Fruit fly (Drosophila melanogaster): ENCODE results near the gene Gcn2.

The Gcn2 gene

DNA sequence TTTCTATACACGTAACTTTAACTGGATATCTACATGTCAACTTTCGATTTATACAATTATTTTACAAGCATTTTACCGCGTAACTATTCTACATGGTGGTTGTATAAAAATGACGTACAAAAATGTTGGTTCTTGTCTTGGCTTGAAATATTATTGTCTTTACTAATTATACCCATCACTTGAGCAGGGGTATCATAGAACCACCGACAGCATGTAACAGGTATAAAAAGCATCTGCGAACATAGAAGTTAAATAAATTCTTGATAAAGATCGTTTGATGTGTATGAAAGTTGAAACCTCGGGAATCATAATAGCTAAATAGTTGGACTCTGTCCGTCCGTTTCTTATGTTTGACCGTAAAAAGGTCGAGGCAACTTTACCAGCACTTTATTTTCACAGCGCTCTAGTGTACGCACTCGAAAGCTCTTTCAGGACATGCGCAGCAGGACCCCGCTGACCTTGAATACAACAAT is 14.2 kb upstream of the Gcn2 start (continued):
- TF ChIP-seq CG15269 (tag; optimal IDR thresholded peaks at IDR 0.05) (peak; percentile 55), B-H2 (GFP tag; optimal IDR thresholded peaks at IDR 0.05) (peak; percentile 43), H2.0 (GFP tag; IDR thresholded peaks at IDR 0.05) (peak; percentile 61), ranshi (GFP tag; IDR thresholded peaks at IDR 0.05) (peak; percentile 62), PHDP (tag; optimal IDR thresholded peaks at IDR 0.05) (peak; percentile 77), crol (GFP tag; IDR thresholded peaks at IDR 0.05) (no peak), gsb-n (tag; optimal IDR thresholded peaks at IDR 0.05) (no peak), CG5953 (GFP tag; IDR thresholded peaks at IDR 0.05) (no peak), CG18262 (tag; optimal IDR thresholded peaks at IDR 0.05) (no peak), CG9609 (GFP tag; optimal IDR thresholded peaks at IDR 0.05) (peak; percentile 73), CG10267 (tag; optimal IDR thresholded peaks at IDR 0.05) (no peak), bcd (GFP tag; optimal IDR thresholded peaks at IDR 0.05) (peak; percentile 54), her (GFP tag; optimal IDR thresholded peaks at IDR 0.05) (no peak), caup (GFP tag; optimal IDR thresholded peaks at IDR 0.05; ENCODE audit: severe bottlenecking) (peak; percentile 40), fd3F (GFP tag; optimal IDR thresholded peaks at IDR 0.05) (peak; percentile 12), amos (GFP tag; IDR thresholded peaks at IDR 0.05; ENCODE audit: partially characterized antibody) (peak; percentile 75), CG8290 (GFP tag; optimal IDR thresholded peaks at IDR 0.05) (no peak), CG8290 (tag; optimal IDR thresholded peaks at IDR 0.05) (peak in 1 of 2 experiments; percentile 75), CG4282 (GFP tag; optimal IDR thresholded peaks at IDR 0.05) (no peak), Blimp-1 (GFP tag; optimal IDR thresholded peaks at IDR 0.05) (peak; percentile 31), CG9727 (GFP tag; optimal IDR thresholded peaks at IDR 0.05) (peak; percentile 14), Fer3 (tag; optimal IDR thresholded peaks at IDR 0.05) (peak; percentile 55), ci (GFP tag; IDR thresholded peaks at IDR 0.05) (peak; percentile 75), gro (GFP tag; optimal IDR thresholded peaks at IDR 0.05) (no peak), CG3847 (GFP tag; IDR thresholded peaks at IDR 0.05) (peak; percentile 25; the same call in 1 of the 2 replicates), HHEX (GFP tag; optimal IDR thresholded peaks at IDR 0.05) (peak; percentile 9), Asciz (GFP tag; optimal IDR thresholded peaks at IDR 0.05) (peak; percentile 14), dpn (GFP tag; optimal IDR thresholded peaks at IDR 0.05) (peak; percentile 36 to 60), CG3281 (GFP tag; optimal IDR thresholded peaks at IDR 0.05) (peak; percentile 7), CG12391 (tag; optimal IDR thresholded peaks at IDR 0.05) (peak; percentile 67), dm (GFP tag; optimal IDR thresholded peaks at IDR 0.05) (no peak), CG18599 (GFP tag; optimal IDR thresholded peaks at IDR 0.05) (peak; percentile 59), vnd (GFP tag; IDR thresholded peaks at IDR 0.05; ENCODE audit: partially characterized antibody) (peak; percentile 45; the same call in 2 of the 3 replicates), oc (tag; optimal IDR thresholded peaks at IDR 0.05) (no peak), kni (GFP tag; optimal IDR thresholded peaks at IDR 0.05) (no peak), CG2202 (tag; optimal IDR thresholded peaks at IDR 0.05) (peak; percentile 11), CG12769 (tag; optimal IDR thresholded peaks at IDR 0.05) (peak; percentile 75), CG10366 (GFP tag; IDR thresholded peaks at IDR 0.05) (peak; percentile 43), Vsx1 (GFP tag; optimal IDR thresholded peaks at IDR 0.05) (no peak), CG11456 (GFP tag; IDR thresholded peaks at IDR 0.05) (0 out of 3 replicates have a peak, but pooled peaks have one; percentile 50), trem (tag; optimal IDR thresholded peaks at IDR 0.05) (no peak), Dp (GFP tag; optimal IDR thresholded peaks at IDR 0.05) (peak; percentile 4), CG17328 (GFP tag; IDR thresholded peaks at IDR 0.05) (peak; percentile 61; the same call in 1 of the 2 replicates), CG11398 (GFP tag; optimal IDR thresholded peaks at IDR 0.05) (peak; percentile 50), jigr1 (GFP tag; IDR thresholded peaks at IDR 0.05) (no peak), pnt (GFP tag; optimal IDR thresholded peaks at IDR 0.05) (no peak), gcm (GFP tag; optimal IDR thresholded peaks at IDR 0.05) (no peak), Oaz (GFP tag; IDR thresholded peaks at IDR 0.05) (peak; percentile 42; the same call in 1 of the 2 replicates), CG10979 (tag; optimal IDR thresholded peaks at IDR 0.05) (no peak), CG14050 (GFP tag; IDR thresholded peaks at IDR 0.05) (0 out of 3 replicates have a peak, but pooled peaks have one; percentile 22)

All from whole organism, embryonic.